Fruit fly (Drosophila melanogaster) whole organism, embryonic: Measurements from ENCODE around the gene CG12522.

Experiments
- Abd-B ChIP-seq: fragments of 200-800 bp; sonication (Bioruptor generic); optimal IDR thresholded peaks from 2 replicates; lab custom pipeline; 2018; ENCODE audit warnings: missing biosample characterization, mild to moderate bottlenecking, missing genetic modification characterization, moderate library complexity
- Ada2b ChIP-seq: fragments of 200-800 bp; sonication (Bioruptor generic); IDR thresholded peaks from 2 replicates; pipeline ENCODE4 v1.3.6; 2022; ENCODE audit warnings: missing biosample characterization, missing genetic modification characterization
- Asciz ChIP-seq: fragments of 200-800 bp; sonication (Bioruptor generic); optimal IDR thresholded peaks from 2 replicates; lab custom pipeline; 2017; ENCODE audit warnings: missing biosample characterization, mild to moderate bottlenecking, missing genetic modification characterization, missing genetic modification reagents
- BtbVII ChIP-seq: fragments of 200-800 bp; sonication (Bioruptor generic); optimal IDR thresholded peaks from 3 replicates; lab custom pipeline; 2017; ENCODE audit warnings: missing biosample characterization, mild to moderate bottlenecking, missing genetic modification characterization
- CG10654 ChIP-seq: fragments of 200-800 bp; sonication (Bioruptor generic); optimal IDR thresholded peaks from 2 replicates; lab custom pipeline; 2016; ENCODE audit warnings: missing biosample characterization, missing genetic modification characterization
- CG11085 ChIP-seq: fragments of 200-800 bp; sonication (Bioruptor generic); IDR thresholded peaks from 2 replicates; pipeline ENCODE4 v1.3.6; 2022; ENCODE audit warnings: missing biosample characterization, missing genetic modification characterization
- CG11504 ChIP-seq: fragments of 200-800 bp; sonication (Bioruptor generic); optimal IDR thresholded peaks from 3 replicates; lab custom pipeline; 2019; ENCODE audit warnings: missing biosample characterization, mild to moderate bottlenecking, missing genetic modification characterization, moderate library complexity
- CG17361 ChIP-seq: fragments of 200-800 bp; sonication (Bioruptor generic); IDR thresholded peaks from 3 replicates; pipeline ENCODE4 v1.3.6; 2022; ENCODE audit warnings: missing biosample characterization, missing genetic modification characterization
- CG18262 ChIP-seq: fragments of 200-800 bp; optimal IDR thresholded peaks from 3 replicates; lab custom pipeline; 2019; ENCODE audit warnings: missing biosample characterization, mild to moderate bottlenecking, missing genetic modification characterization, moderate library complexity
- CG18599 ChIP-seq: fragments of 200-800 bp; sonication (Bioruptor generic); optimal IDR thresholded peaks from 3 replicates; lab custom pipeline; 2017; ENCODE audit warnings: missing biosample characterization, missing genetic modification characterization, mild to moderate bottlenecking, moderate library complexity, missing genetic modification reagents
- CG18619 ChIP-seq: fragments of 200-800 bp; sonication (Bioruptor generic); optimal IDR thresholded peaks from 3 replicates; lab custom pipeline; 2017; ENCODE audit warnings: missing biosample characterization, mild to moderate bottlenecking, missing genetic modification characterization
- CG2120 ChIP-seq: fragments of 200-800 bp; sonication (Bioruptor generic); optimal IDR thresholded peaks from 3 replicates; lab custom pipeline; 2016; ENCODE audit warnings: missing biosample characterization, missing genetic modification characterization
- CG2199 ChIP-seq: fragments of 200-800 bp; sonication (Bioruptor generic); IDR thresholded peaks from 3 replicates; pipeline ENCODE4 v1.3.6; 2022; ENCODE audit warnings: missing biosample characterization, missing genetic modification characterization
- CG2678 ChIP-seq: fragments of 200-800 bp; sonication (Bioruptor generic); optimal IDR thresholded peaks from 3 replicates; lab custom pipeline; 2019; ENCODE audit warnings: missing biosample characterization, mild to moderate bottlenecking, missing genetic modification characterization, moderate library complexity
- CG2889 ChIP-seq: fragments of 200-800 bp; sonication (Bioruptor generic); IDR thresholded peaks from 3 replicates; pipeline ENCODE4 v1.3.6; 2022; ENCODE audit warnings: missing biosample characterization, missing genetic modification characterization
- CG34224 ChIP-seq: fragments of 200-800 bp; sonication (Bioruptor generic); IDR thresholded peaks from 3 replicates; pipeline ENCODE4 v1.3.6; 2022; ENCODE audit warnings: missing biosample characterization, missing genetic modification characterization; ENCODE audit not compliant: partially characterized antibody
- CG4707 ChIP-seq: fragments of 200-800 bp; sonication (Bioruptor generic); optimal IDR thresholded peaks from 2 replicates; lab custom pipeline; 2018; ENCODE audit warnings: missing biosample characterization, mild to moderate bottlenecking, missing genetic modification characterization, moderate library complexity
- CG6765 ChIP-seq: fragments of 200-800 bp; sonication (Bioruptor generic); optimal IDR thresholded peaks from 3 replicates; lab custom pipeline; 2017; ENCODE audit warnings: missing biosample characterization, mild to moderate bottlenecking, missing genetic modification characterization
- CG7556 ChIP-seq: fragments of 200-800 bp; sonication (Bioruptor generic); optimal IDR thresholded peaks from 2 replicates; lab custom pipeline; 2017; ENCODE audit warnings: missing biosample characterization, mild to moderate bottlenecking, missing genetic modification characterization
- CG8388 ChIP-seq: fragments of 200-800 bp; sonication (Bioruptor generic); optimal IDR thresholded peaks from 2 replicates; lab custom pipeline; 2019; ENCODE audit warnings: missing biosample characterization, mild to moderate bottlenecking, missing genetic modification characterization, moderate library complexity
- Dfd ChIP-seq, 2 experiments: fragments of >200 bp; optimal IDR thresholded peaks; 2 replicates each; lab custom pipeline; 2017; ENCODE audit warnings: missing biosample characterization in 2 of 2, missing genetic modification characterization in 2 of 2
- Eip74EF ChIP-seq, 2 experiments: fragments of 200-800 bp in 1 of 2; fragments of >200 bp in 1 of 2; sonication (Bioruptor generic) in 1 of 2; optimal IDR thresholded peaks; 2 replicates each; lab custom pipeline; 2017 to 2019; ENCODE audit warnings: missing biosample characterization in 2 of 2, missing genetic modification characterization in 2 of 2, mild to moderate bottlenecking in 1 of 2, moderate library complexity in 1 of 2
- Elba2 ChIP-seq: fragments of 200-800 bp; sonication (Bioruptor generic); optimal IDR thresholded peaks from 3 replicates; lab custom pipeline; 2016; ENCODE audit warnings: missing biosample characterization, missing genetic modification characterization
- Hr3 ChIP-seq: fragments of 200-800 bp; sonication (Bioruptor generic); optimal IDR thresholded peaks from 3 replicates; lab custom pipeline; 2016; ENCODE audit warnings: missing biosample characterization, missing genetic modification characterization
- Hr51 ChIP-seq, 2 experiments: fragments of 200-800 bp; sonication (Bioruptor generic); optimal IDR thresholded peaks; 2 replicates in 1 of 2; 3 replicates in 1 of 2; lab custom pipeline; 2016 to 2018; ENCODE audit warnings: missing biosample characterization in 2 of 2, missing genetic modification characterization in 2 of 2, mild to moderate bottlenecking in 1 of 2, moderate library complexity in 1 of 2
- Kr ChIP-seq: fragments of 200-800 bp; sonication (Bioruptor generic); optimal IDR thresholded peaks from 2 replicates; lab custom pipeline; 2017; ENCODE audit warnings: missing biosample characterization, mild to moderate bottlenecking, missing genetic modification characterization
- Max ChIP-seq: fragments of 200-800 bp; sonication (Bioruptor generic); optimal IDR thresholded peaks from 2 replicates; lab custom pipeline; 2016; ENCODE audit warnings: missing biosample characterization, mild to moderate bottlenecking, missing genetic modification characterization
- Med ChIP-seq: fragments of 200-800 bp; sonication (Bioruptor generic); peaks from one replicate; lab custom pipeline; 2016; ENCODE audit warnings: missing biosample characterization, missing genetic modification characterization, mild to moderate bottlenecking, inconsistent platforms, moderate library complexity
- Meics ChIP-seq: fragments of 200-800 bp; sonication (Bioruptor generic); optimal IDR thresholded peaks from 2 replicates; lab custom pipeline; 2017; ENCODE audit warnings: missing biosample characterization, mild to moderate bottlenecking, missing genetic modification characterization
- Sox100B ChIP-seq: fragments of 200-800 bp; sonication (Bioruptor generic); optimal IDR thresholded peaks from 3 replicates; lab custom pipeline; 2018; ENCODE audit warnings: missing biosample characterization, mild to moderate bottlenecking, missing genetic modification characterization
- Stat92E ChIP-seq, 3 experiments: fragments of >200 bp in 2 of 3; fragments of 200-800 bp in 1 of 3; sonication (Bioruptor generic) in 1 of 3; optimal IDR thresholded peaks; 2 replicates each; lab custom pipeline; 2017 to 2019; ENCODE audit warnings: missing biosample characterization in 3 of 3, missing genetic modification characterization in 3 of 3, mild to moderate bottlenecking in 1 of 3, moderate library complexity in 1 of 3
- ap ChIP-seq: fragments of 200-800 bp; sonication (Bioruptor generic); IDR thresholded peaks from 2 replicates; pipeline ENCODE4 v1.3.6; 2022; ENCODE audit warnings: missing biosample characterization, missing genetic modification characterization
- bcd ChIP-seq: fragments of 200-800 bp; sonication (Bioruptor generic); optimal IDR thresholded peaks from 2 replicates; lab custom pipeline; 2017; ENCODE audit warnings: missing biosample characterization, mild to moderate bottlenecking, missing genetic modification characterization
- bsh ChIP-seq, 2 experiments: fragments of 200-800 bp; sonication (Bioruptor generic); optimal IDR thresholded peaks; 2 replicates each; lab custom pipeline; 2017 to 2018; ENCODE audit warnings: mild to moderate bottlenecking in 2 of 2, missing biosample characterization in 2 of 2, missing genetic modification characterization in 2 of 2, moderate library complexity in 1 of 2
- disco-r ChIP-seq: fragments of 200-800 bp; sonication (Bioruptor generic); optimal IDR thresholded peaks from 2 replicates; lab custom pipeline; 2016; ENCODE audit warnings: missing biosample characterization, missing genetic modification characterization
- fd64A ChIP-seq: fragments of 200-800 bp; sonication (Bioruptor generic); optimal IDR thresholded peaks from 3 replicates; lab custom pipeline; 2018; ENCODE audit warnings: missing biosample characterization, mild to moderate bottlenecking, missing genetic modification characterization
- fd96Cb ChIP-seq: fragments of 200-800 bp; sonication (Bioruptor generic); optimal IDR thresholded peaks from 2 replicates; lab custom pipeline; 2018; ENCODE audit warnings: missing biosample characterization, mild to moderate bottlenecking, missing genetic modification characterization, moderate library complexity
- gcm ChIP-seq: fragments of 200-800 bp; sonication (Bioruptor generic); optimal IDR thresholded peaks from 2 replicates; lab custom pipeline; 2019; ENCODE audit warnings: missing biosample characterization, mild to moderate bottlenecking, missing genetic modification characterization, moderate library complexity
- grau ChIP-seq: fragments of 200-800 bp; optimal IDR thresholded peaks from 3 replicates; lab custom pipeline; 2019; ENCODE audit warnings: missing biosample characterization, mild to moderate bottlenecking, missing genetic modification characterization, moderate library complexity
- ham ChIP-seq: fragments of 200-800 bp; sonication (Bioruptor generic); IDR thresholded peaks from 2 replicates; pipeline ENCODE4 v1.3.6; 2022; ENCODE audit warnings: missing biosample characterization, missing genetic modification characterization
- lmd ChIP-seq: fragments of 200-800 bp; sonication (Bioruptor generic); IDR thresholded peaks from 2 replicates; pipeline ENCODE4 v1.3.6; 2022; ENCODE audit warnings: missing biosample characterization, missing genetic modification characterization
- nom ChIP-seq: fragments of 200-800 bp; sonication (Bioruptor generic); optimal IDR thresholded peaks from 2 replicates; lab custom pipeline; 2017; ENCODE audit warnings: missing biosample characterization, missing genetic modification characterization, mild to moderate bottlenecking, moderate library complexity, missing genetic modification reagents
- pros ChIP-seq: fragments of 200-800 bp; sonication (Bioruptor generic); optimal IDR thresholded peaks from 3 replicates; lab custom pipeline; 2019; ENCODE audit warnings: missing biosample characterization, mild to moderate bottlenecking, missing genetic modification characterization, moderate library complexity
- sd ChIP-seq: fragments of 200-800 bp; sonication (Bioruptor generic); optimal IDR thresholded peaks from 3 replicates; lab custom pipeline; 2018; ENCODE audit warnings: missing biosample characterization, mild to moderate bottlenecking, missing genetic modification characterization, moderate library complexity
- so ChIP-seq: fragments of 200-800 bp; sonication (Bioruptor generic); IDR thresholded peaks from 3 replicates; pipeline ENCODE4 v1.3.6; 2022; ENCODE audit warnings: missing biosample characterization, missing genetic modification characterization
- vvl ChIP-seq: fragments of 200-800 bp; sonication (Bioruptor generic); IDR thresholded peaks from 2 replicates; pipeline ENCODE4 v1.3.6; 2022; ENCODE audit warnings: missing biosample characterization, missing genetic modification characterization
- zfh1 ChIP-seq: fragments of 200-800 bp; sonication (Bioruptor generic); IDR thresholded peaks from 3 replicates; pipeline ENCODE4 v1.3.6; 2022; ENCODE audit warnings: missing biosample characterization, missing genetic modification characterization

CG12522 gene

DNA sequence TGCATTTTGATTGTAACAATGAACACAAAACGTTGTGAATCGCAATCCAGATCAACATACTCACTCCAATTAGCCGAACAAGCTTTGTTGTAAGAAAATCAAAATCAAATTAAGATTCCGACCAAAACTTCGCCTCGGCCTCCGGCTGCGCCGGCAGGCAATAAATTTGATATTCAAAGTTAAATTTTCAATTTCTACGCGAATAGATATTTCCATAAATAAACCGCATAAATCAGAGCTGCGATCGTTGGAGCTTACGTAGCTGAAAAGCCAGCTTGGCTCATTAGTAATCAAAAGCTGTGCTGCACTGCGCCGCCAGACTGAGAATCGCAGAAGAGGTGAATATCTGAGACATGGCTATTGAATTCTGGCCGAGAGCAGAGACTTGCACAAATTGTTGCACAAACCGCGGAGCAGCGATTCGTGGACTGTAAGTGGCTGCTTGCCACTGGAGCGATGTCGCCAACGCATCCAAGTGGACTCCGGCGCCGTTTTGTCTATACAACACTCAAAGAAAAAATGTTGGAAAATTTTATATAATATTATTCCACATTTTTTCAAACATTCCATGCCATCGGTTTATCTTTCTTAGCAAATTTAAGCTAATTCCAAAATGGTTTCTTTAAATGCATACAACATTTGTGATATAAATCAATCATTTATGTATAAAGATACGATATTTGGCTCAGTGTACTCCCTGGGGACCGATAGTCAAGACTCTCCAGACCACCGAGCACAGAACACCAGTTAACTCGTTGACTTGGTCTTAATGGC, 40.6 kb downstream of the CG12522 start:
- peak; percentile 63 for TF ChIP-seq fd96Cb (tag; lab: Kevin White, UChicago)
- no peak for TF ChIP-seq ham (GFP tag; lab: Robert Waterston, UW)
- TF ChIP-seq sd (tag; lab: Kevin White, UChicago), result peak; percentile 47
- no peak for TF ChIP-seq Elba2
- peak; percentile 26 for TF ChIP-seq pros (GFP tag; lab: Kevin White, UChicago)
- peak; percentile 49 for TF ChIP-seq grau (tag; lab: Kevin White, UChicago)
- TF ChIP-seq disco-r (GFP tag; lab: Kevin White, UChicago), result no peak
- no peak for TF ChIP-seq CG6765 (GFP tag; lab: Kevin White, UChicago)
- peak; percentile 64 to 80 for TF ChIP-seq bsh (GFP tag; optimal IDR thresholded peaks at IDR 0.05; lab: Kevin White, UChicago)
- no peak for TF ChIP-seq CG2889 (GFP tag; lab: Robert Waterston, UW)
- no peak for TF ChIP-seq so (GFP tag; lab: Robert Waterston, UW)
- no peak for TF ChIP-seq CG34224 (GFP tag; lab: Robert Waterston, UW)
- no peak for TF ChIP-seq Dfd (GFP tag; optimal IDR thresholded peaks at IDR 0.05; lab: Kevin White, UChicago)
- peak in 1 of 2 experiments; percentile 65 for TF ChIP-seq Hr51 (GFP tag; optimal IDR thresholded peaks at IDR 0.05; lab: Kevin White, UChicago)
- TF ChIP-seq CG2120 (GFP tag; lab: Kevin White, UChicago), result no peak
- TF ChIP-seq CG18599 (GFP tag; lab: Kevin White, UChicago), result peak; percentile 48
- peak; percentile 47; the same call in 1 of the 2 replicates for TF ChIP-seq lmd (GFP tag; lab: Robert Waterston, UW)
- TF ChIP-seq CG18262 (tag; lab: Kevin White, UChicago), result peak; percentile 70
- TF ChIP-seq Ada2b (GFP tag; lab: Robert Waterston, UW), result 0 out of 2 replicates have a peak, but pooled peaks have one; percentile 21
- TF ChIP-seq fd64A, result no peak
- no peak for TF ChIP-seq Kr (GFP tag; lab: Kevin White, UChicago)
- peak; percentile 71 for TF ChIP-seq nom (GFP tag; lab: Kevin White, UChicago)
- peak; percentile 63 for TF ChIP-seq Sox100B (GFP tag; lab: Kevin White, UChicago)
- peak; percentile 46 for TF ChIP-seq bcd
- TF ChIP-seq Stat92E (GFP tag; optimal IDR thresholded peaks at IDR 0.05; lab: Kevin White, UChicago), result no peak
- peak; percentile 55 for TF ChIP-seq CG8388
- peak; percentile 58 for TF ChIP-seq CG17361 (GFP tag; lab: Robert Waterston, UW)
- peak; percentile 25 for TF ChIP-seq CG10654 (GFP tag; lab: Kevin White, UChicago)
- TF ChIP-seq gcm (GFP tag; lab: Kevin White, UChicago), result peak; percentile 16
- peak; percentile 24 for TF ChIP-seq CG7556 (GFP tag; lab: Kevin White, UChicago)
- peak; percentile 27 for TF ChIP-seq Hr3
- peak; percentile 26 for TF ChIP-seq Meics (GFP tag; lab: Kevin White, UChicago)
- TF ChIP-seq CG4707, result peak; percentile 38
- no peak for TF ChIP-seq CG11085 (GFP tag; lab: Robert Waterston, UW)
- peak; percentile 6 for TF ChIP-seq Abd-B (GFP tag; lab: Kevin White, UChicago)
- TF ChIP-seq zfh1 (GFP tag; lab: Robert Waterston, UW), result peak; percentile 53; the same call in 1 of the 3 replicates
- peak; percentile 87 for TF ChIP-seq vvl (GFP tag; lab: Robert Waterston, UW)
- peak; percentile 35 for TF ChIP-seq BtbVII (GFP tag; lab: Kevin White, UChicago)
- TF ChIP-seq Eip74EF (GFP tag; optimal IDR thresholded peaks at IDR 0.05; lab: Kevin White, UChicago), result peak in 1 of 2 experiments; percentile 43
- peak; percentile 74 for TF ChIP-seq CG11504 (tag; lab: Kevin White, UChicago)
- TF ChIP-seq Asciz (GFP tag; lab: Kevin White, UChicago), result peak; percentile 52
- peak; percentile 65 for TF ChIP-seq CG2678 (tag; lab: Kevin White, UChicago)
- TF ChIP-seq Max (GFP tag; lab: Kevin White, UChicago), result peak; percentile 13
- TF ChIP-seq CG18619 (GFP tag; lab: Kevin White, UChicago), result peak; percentile 3
- no peak for TF ChIP-seq Med (GFP tag; lab: Kevin White, UChicago)
- TF ChIP-seq CG2199 (GFP tag; lab: Robert Waterston, UW), result no peak
- 0 out of 2 replicates have a peak, but pooled peaks have one; percentile 44 for TF ChIP-seq ap (GFP tag; lab: Robert Waterston, UW)
